Fruit fly (Drosophila melanogaster): ENCODE results near the gene Skp2.

The Skp2 gene

dm6 chr3R:4333964-4334363 lies 3.5 kb downstream of the Skp2 start, which contains the start of gene CG9776 (continued):
- TF ChIP-seq CG10979 (tag; optimal IDR thresholded peaks at IDR 0.05): no peak
- TF ChIP-seq CG1602 (GFP tag; optimal IDR thresholded peaks at IDR 0.05): peak; percentile 52
- TF ChIP-seq CG4404 (GFP tag; IDR thresholded peaks at IDR 0.05): no peak
- TF ChIP-seq sisA (GFP tag; IDR thresholded peaks at IDR 0.05): no peak; the same call in 1 of the 2 replicates
- peak; percentile 45 for TF ChIP-seq wek (GFP tag; optimal IDR thresholded peaks at IDR 0.05)
- TF ChIP-seq HLHmδ (GFP tag; optimal IDR thresholded peaks at IDR 0.05): no peak
- TF ChIP-seq nom (GFP tag; optimal IDR thresholded peaks at IDR 0.05): no peak
- TF ChIP-seq scrt (GFP tag; optimal IDR thresholded peaks at IDR 0.05): no peak
- no peak for TF ChIP-seq CoRest (tag; optimal IDR thresholded peaks at IDR 0.05)
- TF ChIP-seq CG8359 (GFP tag; optimal IDR thresholded peaks at IDR 0.05; ENCODE audit: borderline replicate concordance): no peak
- TF ChIP-seq Kr (GFP tag; optimal IDR thresholded peaks at IDR 0.05): no peak
- TF ChIP-seq grau (tag; optimal IDR thresholded peaks at IDR 0.05): no peak
- TF ChIP-seq Med (GFP tag): peak; percentile 93
- no peak for TF ChIP-seq otp (GFP tag; IDR thresholded peaks at IDR 0.05)
- TF ChIP-seq CG1233 (GFP tag; optimal IDR thresholded peaks at IDR 0.05): peak; percentile 37
- TF ChIP-seq CG1792 (GFP tag; optimal IDR thresholded peaks at IDR 0.05): peak; percentile 24
- TF ChIP-seq Camta (GFP tag; optimal IDR thresholded peaks at IDR 0.05): no peak
- no peak for TF ChIP-seq Aef1 (GFP tag; IDR thresholded peaks at IDR 0.05)
- 0 out of 3 replicates have a peak, but pooled peaks have one; percentile 17 for TF ChIP-seq croc (GFP tag; conservative IDR thresholded peaks at IDR 0.05)
- no peak for TF ChIP-seq CG10959 (GFP tag; IDR thresholded peaks at IDR 0.05)
- no peak for TF ChIP-seq BtbVII (GFP tag; optimal IDR thresholded peaks at IDR 0.05)
- no peak for TF ChIP-seq Fer2 (tag; optimal IDR thresholded peaks at IDR 0.05)
- peak; percentile 94 for TF ChIP-seq pzg (GFP tag; optimal IDR thresholded peaks at IDR 0.05)
- TF ChIP-seq lov (optimal IDR thresholded peaks at IDR 0.05): no peak
- TF ChIP-seq lov (GFP tag; IDR thresholded peaks at IDR 0.05): no peak
- no peak for TF ChIP-seq lab (GFP tag; optimal IDR thresholded peaks at IDR 0.05)
- TF ChIP-seq CG17802 (tag; optimal IDR thresholded peaks at IDR 0.05): peak; percentile 96
- TF ChIP-seq Side (GFP tag; optimal IDR thresholded peaks at IDR 0.05): peak; percentile 43
- no peak for TF ChIP-seq Six4 (GFP tag; optimal IDR thresholded peaks at IDR 0.05)
- peak; percentile 64 for TF ChIP-seq Ssrp (tag; optimal IDR thresholded peaks at IDR 0.05)
- TF ChIP-seq Lim3 (GFP tag; IDR thresholded peaks at IDR 0.05): no peak
- TF ChIP-seq YL-1 (GFP tag; optimal IDR thresholded peaks at IDR 0.05): peak; percentile 80
- no peak for TF ChIP-seq schlank (tag; optimal IDR thresholded peaks at IDR 0.05)
- peak; percentile 73 for TF ChIP-seq lilli (GFP tag; optimal IDR thresholded peaks at IDR 0.05)
- TF ChIP-seq cad (GFP tag; optimal IDR thresholded peaks at IDR 0.05): no peak
- peak; percentile 84 for TF ChIP-seq Rfx (GFP tag; IDR thresholded peaks at IDR 0.05)
- TF ChIP-seq CG18262 (tag; optimal IDR thresholded peaks at IDR 0.05): no peak
- peak; percentile 25 for TF ChIP-seq CG33557 (GFP tag; optimal IDR thresholded peaks at IDR 0.05)
- peak; percentile 50 for TF ChIP-seq CG17912 (GFP tag; optimal IDR thresholded peaks at IDR 0.05)
- TF ChIP-seq B-H2 (GFP tag; optimal IDR thresholded peaks at IDR 0.05): peak; percentile 54
- no peak for TF ChIP-seq CG1529 (GFP tag; optimal IDR thresholded peaks at IDR 0.05)
- TF ChIP-seq CG6813 (GFP tag; optimal IDR thresholded peaks at IDR 0.05): no peak
- peak; percentile 76 for TF ChIP-seq zen (tag; optimal IDR thresholded peaks at IDR 0.05)
- TF ChIP-seq odd (GFP tag; optimal IDR thresholded peaks at IDR 0.05): no peak
- TF ChIP-seq CG4328 (GFP tag; optimal IDR thresholded peaks at IDR 0.05): no peak
- peak; percentile 21 for TF ChIP-seq Sox100B (GFP tag; optimal IDR thresholded peaks at IDR 0.05)
- peak; percentile 99 for TF ChIP-seq Bgb (GFP tag; IDR thresholded peaks at IDR 0.05; ENCODE audit: partially characterized antibody)
- TF ChIP-seq seq (GFP tag; IDR thresholded peaks at IDR 0.05): no peak
- no peak for TF ChIP-seq gsb-n (tag; optimal IDR thresholded peaks at IDR 0.05)
- no peak for TF ChIP-seq CG32772 (GFP tag; IDR thresholded peaks at IDR 0.05)
- peak; percentile 44 for TF ChIP-seq vfl (GFP tag; optimal IDR thresholded peaks at IDR 0.05)
